Fruit fly (Drosophila melanogaster) whole organism: ENCODE data around the gene Acp33A.

Experiments used
- CG8478 ChIP-seq: fragments of >200 bp; optimal IDR thresholded peaks from 2 replicates; lab custom pipeline; 2018; ENCODE audit warnings: inconsistent platforms
- Dll ChIP-seq: fragments of >200 bp; optimal IDR thresholded peaks from 2 replicates; lab custom pipeline; 2017
- EcR ChIP-seq, 2 experiments: fragments of >200 bp; optimal IDR thresholded peaks; 2 replicates each; lab custom pipeline; 2017; ENCODE audit warnings: missing biosample characterization in 2 of 2, missing genetic modification characterization in 2 of 2, missing genetic modification reagents in 2 of 2
- pan ChIP-seq: fragments of >200 bp; optimal IDR thresholded peaks from 2 replicates; lab custom pipeline; 2017
- psq ChIP-seq: fragments of >200 bp; optimal IDR thresholded peaks from 2 replicates; lab custom pipeline; 2017
- usp ChIP-seq: fragments of >200 bp; optimal IDR thresholded peaks from 2 replicates; lab custom pipeline; 2017; ENCODE audit warnings: missing biosample characterization, missing genetic modification characterization, mixed read lengths

dm6 chr2L:11581617-11582254, 9.7 kb downstream of the Acp33A start, which contains the start of gene kek2:
- TF ChIP-seq psq (lab: Kevin White, UChicago) (no peak), pan (lab: Kevin White, UChicago) (no peak), EcR (GFP tag; optimal IDR thresholded peaks at IDR 0.05; lab: Kevin White, UChicago) (no peak), usp (GFP tag; lab: Kevin White, UChicago) (no peak), CG8478 (lab: Kevin White, UChicago) (no peak), Dll (lab: Kevin White, UChicago) (no peak)
